Worm (Caenorhabditis elegans): ENCODE data around the gene T22D1.3.

Gene T22D1.3

DNA sequence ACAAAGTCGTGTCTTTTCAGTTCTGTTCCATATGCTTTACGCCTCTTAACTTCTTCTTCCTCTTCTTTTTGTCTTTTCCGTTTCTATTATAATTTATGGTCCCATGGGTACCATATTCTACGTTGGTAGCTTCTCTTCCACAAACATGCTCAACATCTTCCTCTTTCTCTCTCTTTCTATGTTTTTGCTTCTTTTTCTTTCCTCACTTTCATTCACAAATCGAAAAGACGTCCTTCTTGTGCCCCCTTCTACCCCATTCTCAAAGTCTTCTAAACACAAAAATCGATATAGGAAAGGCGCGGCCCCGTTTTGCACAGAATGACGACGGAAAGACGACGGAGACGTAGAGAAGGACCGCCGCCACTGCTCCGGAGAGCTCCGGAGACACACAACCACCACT is 45.4 kb downstream of the T22D1.3 start:
- TF ChIP-seq ztf-29 (GFP tag; IDR thresholded peaks at IDR 0.05) = no peak
- no peak for TF ChIP-seq klf-2 (GFP tag; conservative IDR thresholded peaks at IDR 0.05)
- no peak for TF ChIP-seq flt-1 (GFP tag; IDR thresholded peaks at IDR 0.05)
- TF ChIP-seq med-1 (GFP tag; optimal IDR thresholded peaks at IDR 0.05; ENCODE audit: insufficient read depth) = no peak
- TF ChIP-seq cog-1 (tag; optimal IDR thresholded peaks at IDR 0.05) = no peak
- TF ChIP-seq tab-1 (GFP tag; IDR thresholded peaks at IDR 0.05) = no peak
- no peak for TF ChIP-seq T22C8.4 (GFP tag; IDR thresholded peaks at IDR 0.05)
- no peak for TF ChIP-seq ref-1 (GFP tag; conservative IDR thresholded peaks at IDR 0.05)

DNA sequence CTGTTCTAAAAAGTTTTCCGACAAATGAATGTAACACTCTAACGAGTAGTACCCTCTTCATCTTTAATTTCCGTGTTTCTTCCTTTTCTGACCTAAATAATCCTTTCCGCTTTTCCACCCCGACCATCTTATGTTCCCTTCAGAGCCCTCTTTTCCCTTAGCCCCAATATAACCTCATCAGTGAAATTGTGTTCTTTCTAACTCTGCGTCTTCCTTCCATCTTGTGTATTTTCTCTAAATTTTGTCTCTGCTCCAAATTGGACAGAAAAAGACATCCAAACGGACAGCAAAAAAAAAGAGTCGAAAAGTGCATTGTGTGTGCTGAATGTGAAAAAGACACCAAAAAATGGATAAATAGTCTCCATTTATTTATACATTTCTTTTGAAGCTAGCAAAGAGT is 46.1 kb downstream of the T22D1.3 start:
- TF ChIP-seq cog-1 (tag; optimal IDR thresholded peaks at IDR 0.05) = no peak

DNA sequence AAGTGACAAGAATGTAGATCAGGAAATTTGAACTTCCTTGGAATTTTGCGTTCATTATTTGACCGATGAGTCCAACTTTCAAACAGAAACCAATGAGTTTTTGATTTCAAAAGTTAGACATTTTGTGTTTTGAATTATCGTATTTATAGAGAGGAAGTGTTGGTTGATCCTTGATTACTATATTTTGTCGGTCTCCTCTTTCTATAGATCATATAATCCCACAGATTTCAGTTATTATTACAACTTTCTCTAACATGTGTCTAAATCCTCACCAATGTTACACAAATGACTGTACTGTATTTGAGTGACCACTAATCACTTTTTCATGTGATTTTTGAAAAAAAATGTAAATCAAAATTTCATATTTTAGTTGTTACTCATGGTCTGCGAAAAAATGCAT is 51.2 kb downstream of the T22D1.3 start, which contains the start of gene B0478.3:
TSS of gene B0478.3 (minus strand) at position 101 of the 400 bp plus-strand sequence.
- TF ChIP-seq ztf-29 (GFP tag; IDR thresholded peaks at IDR 0.05) = no peak
- no peak for TF ChIP-seq flt-1 (GFP tag; IDR thresholded peaks at IDR 0.05)

DNA sequence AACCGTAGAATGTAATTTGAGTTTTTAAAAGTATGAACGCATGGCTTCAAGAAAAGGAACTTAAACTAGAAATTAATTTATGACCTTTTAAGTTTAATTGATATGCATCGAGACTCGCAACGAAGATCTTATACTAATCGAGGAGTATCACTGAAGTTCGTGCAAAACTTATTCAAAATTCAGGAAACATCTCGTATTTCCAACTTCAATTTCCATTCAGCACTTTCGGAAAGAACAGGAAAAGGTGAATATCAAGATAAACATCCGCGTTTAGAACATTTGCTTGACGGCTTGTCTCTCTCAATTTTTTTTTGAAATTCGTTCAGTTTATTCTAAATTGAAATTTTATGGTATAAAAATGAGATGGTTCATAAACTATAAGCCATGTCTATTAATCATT is 51.9 kb downstream of the T22D1.3 start, which contains the start of gene ZK381.2:
TSS of gene ZK381.2 (plus strand) at position 301 of the 400 bp plus-strand sequence.
- no peak for TF ChIP-seq tab-1 (GFP tag; IDR thresholded peaks at IDR 0.05)
- no peak for TF ChIP-seq ztf-23 (GFP tag; IDR thresholded peaks at IDR 0.05)
- no peak for TF ChIP-seq klf-2 (GFP tag; conservative IDR thresholded peaks at IDR 0.05)
- no peak for TF ChIP-seq ref-1 (GFP tag; conservative IDR thresholded peaks at IDR 0.05)
- no peak for TF ChIP-seq ztf-29 (GFP tag; IDR thresholded peaks at IDR 0.05)
- no peak for TF ChIP-seq T22C8.4 (GFP tag; IDR thresholded peaks at IDR 0.05)
- no peak for TF ChIP-seq cog-1 (tag; optimal IDR thresholded peaks at IDR 0.05)
- TF ChIP-seq med-1 (GFP tag; optimal IDR thresholded peaks at IDR 0.05; ENCODE audit: insufficient read depth) = no peak
- TF ChIP-seq flt-1 (GFP tag; IDR thresholded peaks at IDR 0.05) = no peak
